Fruit fly (Drosophila melanogaster): Measurements from ENCODE around the gene CG7968.

Gene CG7968

dm6 chr2L:13833058-13833457 is 16.1 kb upstream of the CG7968 start, which contains the start of the genes GatC, PolG2 and Polr2C (continued):
- TF ChIP-seq Bdp1 (GFP tag; optimal IDR thresholded peaks at IDR 0.05) (peak; percentile 28), lbe (GFP tag; optimal IDR thresholded peaks at IDR 0.05) (no peak), CG9817 (tag; optimal IDR thresholded peaks at IDR 0.05) (peak; percentile 40), btn (GFP tag; optimal IDR thresholded peaks at IDR 0.05) (no peak), unc-4 (GFP tag; IDR thresholded peaks at IDR 0.05; ENCODE audit: partially characterized antibody) (peak; percentile 81), esg (GFP tag; conservative IDR thresholded peaks at IDR 0.05) (peak; percentile 37; the same call in 1 of the 2 replicates), ab (GFP tag; optimal IDR thresholded peaks at IDR 0.05) (peak; percentile 14), CG11456 (GFP tag; IDR thresholded peaks at IDR 0.05) (0 out of 3 replicates have a peak, but pooled peaks have one; percentile 47), CG3065 (GFP tag; optimal IDR thresholded peaks at IDR 0.05) (no peak), CG43689 (GFP tag; IDR thresholded peaks at IDR 0.05) (no peak), CG14965 (GFP tag; optimal IDR thresholded peaks at IDR 0.05; ENCODE audit: borderline replicate concordance) (no peak), CG4404 (GFP tag; IDR thresholded peaks at IDR 0.05) (no peak), HLH4C (GFP tag; IDR thresholded peaks at IDR 0.05; ENCODE audit: partially characterized antibody) (peak; percentile 93), Sox100B (GFP tag; optimal IDR thresholded peaks at IDR 0.05) (no peak), Dp (GFP tag; optimal IDR thresholded peaks at IDR 0.05) (peak; percentile 52), gt (GFP tag; IDR thresholded peaks at IDR 0.05) (no peak), fu2 (GFP tag; optimal IDR thresholded peaks at IDR 0.05) (peak; percentile 32), hb (GFP tag; IDR thresholded peaks at IDR 0.05; ENCODE audit: partially characterized antibody) (peak; percentile 67; the same call in 2 of the 3 replicates), chn (GFP tag; optimal IDR thresholded peaks at IDR 0.05) (peak; percentile 58), CG10959 (GFP tag; IDR thresholded peaks at IDR 0.05) (no peak), vfl (GFP tag; optimal IDR thresholded peaks at IDR 0.05) (peak; percentile 33), CG7928 (GFP tag; optimal IDR thresholded peaks at IDR 0.05) (peak; percentile 76), CG10654 (GFP tag; optimal IDR thresholded peaks at IDR 0.05) (no peak), zen (tag; optimal IDR thresholded peaks at IDR 0.05) (no peak), CG3726 (GFP tag; IDR thresholded peaks at IDR 0.05) (no peak), CG12155 (GFP tag; optimal IDR thresholded peaks at IDR 0.05) (peak; percentile 25), CG15696 (tag; optimal IDR thresholded peaks at IDR 0.05) (peak; percentile 2)

dm6 chr2L:13835002-13835910 is 13.9 kb upstream of the CG7968 start, which contains the start of the genes mRpS23 and CenG1A:
TSS of gene mRpS23 (minus strand) at chr2L:13835072.
TSS of gene CenG1A (plus strand) at chr2L:13835564.
- TF ChIP-seq TFAM (GFP tag; optimal IDR thresholded peaks at IDR 0.05), result peak; percentile 97
- TF ChIP-seq Hr51 (GFP tag; optimal IDR thresholded peaks at IDR 0.05), result peak; percentile 100
- no peak for TF ChIP-seq fru (optimal IDR thresholded peaks at IDR 0.05)
- TF ChIP-seq ab (GFP tag; optimal IDR thresholded peaks at IDR 0.05), result peak; percentile 99
- peak; percentile 100 for TF ChIP-seq Six4 (GFP tag; optimal IDR thresholded peaks at IDR 0.05)
- peak; percentile 100 for TF ChIP-seq Hr3 (GFP tag; optimal IDR thresholded peaks at IDR 0.05)
- TF ChIP-seq CG1647 (GFP tag; optimal IDR thresholded peaks at IDR 0.05), result peak; percentile 99
- peak; percentile 99 for TF ChIP-seq CG9215 (GFP tag; IDR thresholded peaks at IDR 0.05)
- TF ChIP-seq p53 (GFP tag; optimal IDR thresholded peaks at IDR 0.05), result peak; percentile 99
- TF ChIP-seq Adf1 (GFP tag; IDR thresholded peaks at IDR 0.05), result peak; percentile 95
- peak; percentile 99 for TF ChIP-seq CG11723 (GFP tag; optimal IDR thresholded peaks at IDR 0.05)
- peak; percentile 100 for TF ChIP-seq grau (tag; optimal IDR thresholded peaks at IDR 0.05)
- peak; percentile 100 for TF ChIP-seq CG18619 (GFP tag; optimal IDR thresholded peaks at IDR 0.05)
- peak; percentile 100 for TF ChIP-seq Dip3 (GFP tag; optimal IDR thresholded peaks at IDR 0.05)
- TF ChIP-seq CG2889 (GFP tag; IDR thresholded peaks at IDR 0.05), result peak; percentile 100
- TF ChIP-seq CoRest (tag; optimal IDR thresholded peaks at IDR 0.05), result peak; percentile 100
- TF ChIP-seq BEAF-32 (GFP tag; optimal IDR thresholded peaks at IDR 0.05), result peak; percentile 92
- peak; percentile 100 for TF ChIP-seq ttk (GFP tag; IDR thresholded peaks at IDR 0.05)
- TF ChIP-seq D (optimal IDR thresholded peaks at IDR 0.05), result no peak
- peak; percentile 99 for TF ChIP-seq D (GFP tag; optimal IDR thresholded peaks at IDR 0.05)
- TF ChIP-seq so (GFP tag; IDR thresholded peaks at IDR 0.05), result peak; percentile 100
- TF ChIP-seq HHEX (GFP tag; optimal IDR thresholded peaks at IDR 0.05), result peak; percentile 100
- TF ChIP-seq CG7987 (GFP tag; optimal IDR thresholded peaks at IDR 0.05), result peak; percentile 99
- TF ChIP-seq CG18476 (GFP tag; optimal IDR thresholded peaks at IDR 0.05), result peak; percentile 99
